Worm (Caenorhabditis elegans) whole organism, L2 larva: ENCODE measurements around the gene cka-1.

Experiments used
- C34F6.9 ChIP-seq: fragments of 150-350 bp; optimal IDR thresholded peaks from 2 replicates; lab custom pipeline; 2014; ENCODE audit warnings: missing biosample characterization, missing genetic modification characterization
- Y55F3AM.14 ChIP-seq: fragments of 200-800 bp; sonication (Bioruptor generic); optimal IDR thresholded peaks from 2 replicates; lab custom pipeline; 2018; ENCODE audit warnings: mild to moderate bottlenecking, missing genetic modification characterization, missing compliant biosample characterization
- ZK546.5 ChIP-seq: sonication (generic microtip); optimal IDR thresholded peaks from 2 replicates; lab custom pipeline; 2017; ENCODE audit warnings: missing biosample characterization, missing genetic modification characterization
- aly-2 ChIP-seq: fragments of 150-350 bp; optimal IDR thresholded peaks from 2 replicates; lab custom pipeline; 2014; ENCODE audit warnings: missing biosample characterization, missing genetic modification characterization
- blmp-1 ChIP-seq: sonication (generic microtip); optimal IDR thresholded peaks from 2 replicates; lab custom pipeline; 2017; ENCODE audit warnings: missing genetic modification characterization, mild to moderate bottlenecking, missing compliant biosample characterization, antibody characterized with exemption, moderate library complexity; ENCODE audit not compliant: insufficient read depth
- ceh-16 ChIP-seq: fragments of 150-350 bp; optimal IDR thresholded peaks from 2 replicates; lab custom pipeline; 2014; ENCODE audit warnings: missing biosample characterization, missing genetic modification characterization
- ceh-82 ChIP-seq: fragments of 150-350 bp; optimal IDR thresholded peaks from 2 replicates; lab custom pipeline; 2014; ENCODE audit warnings: missing biosample characterization, missing genetic modification characterization
- crh-2 ChIP-seq: sonication (generic microtip); optimal IDR thresholded peaks from 2 replicates; lab custom pipeline; 2017; ENCODE audit warnings: missing biosample characterization, missing genetic modification characterization
- egl-27 ChIP-seq: sonication (generic microtip); optimal IDR thresholded peaks from 3 replicates; lab custom pipeline; 2017; ENCODE audit warnings: missing biosample characterization, missing genetic modification reagents, missing genetic modification characterization
- elt-1 ChIP-seq: fragments of 150-350 bp; optimal IDR thresholded peaks from 2 replicates; lab custom pipeline; 2014; ENCODE audit warnings: missing biosample characterization, missing genetic modification characterization
- lin-11 ChIP-seq: fragments of 150-350 bp; sonication (generic microtip); optimal IDR thresholded peaks from 2 replicates; lab custom pipeline; 2014; ENCODE audit warnings: missing biosample characterization, missing genetic modification characterization, inconsistent platforms, mixed read lengths
- lin-39 ChIP-seq: fragments of 150-350 bp; optimal IDR thresholded peaks from 2 replicates; lab custom pipeline; 2014; ENCODE audit warnings: missing biosample characterization, missing genetic modification reagents, missing genetic modification characterization
- lsy-2 ChIP-seq, 2 experiments: fragments of 150-350 bp in 1 of 2; sonication (generic microtip) in 1 of 2; optimal IDR thresholded peaks; 2 replicates each; lab custom pipeline; 2014 to 2017; ENCODE audit warnings: missing biosample characterization in 2 of 2, missing genetic modification characterization in 2 of 2
- mab-5 ChIP-seq: fragments of 150-350 bp; optimal IDR thresholded peaks from 2 replicates; lab custom pipeline; 2014; ENCODE audit warnings: missing biosample characterization, missing genetic modification characterization
- mbf-1 ChIP-seq: sonication (generic microtip); optimal IDR thresholded peaks from 2 replicates; lab custom pipeline; 2017; ENCODE audit warnings: missing biosample characterization, missing genetic modification characterization
- mdl-1 ChIP-seq, 2 experiments: fragments of 150-350 bp in 1 of 2; sonication (generic microtip) in 1 of 2; optimal IDR thresholded peaks; 2 replicates each; lab custom pipeline; 2017; ENCODE audit warnings: missing biosample characterization in 2 of 2, missing genetic modification characterization in 2 of 2
- nhr-10 ChIP-seq: sonication (generic microtip); optimal IDR thresholded peaks from 2 replicates; lab custom pipeline; 2017; ENCODE audit warnings: missing biosample characterization, missing genetic modification characterization
- nhr-12 ChIP-seq: fragments of 150-350 bp; optimal IDR thresholded peaks from 2 replicates; lab custom pipeline; 2014; ENCODE audit warnings: missing biosample characterization, missing genetic modification characterization
- nhr-21 ChIP-seq: fragments of 150-350 bp; optimal IDR thresholded peaks from 2 replicates; lab custom pipeline; 2014; ENCODE audit warnings: missing biosample characterization, missing genetic modification characterization
- nhr-23 ChIP-seq: fragments of 150-350 bp; optimal IDR thresholded peaks from 2 replicates; lab custom pipeline; 2014; ENCODE audit warnings: missing biosample characterization, missing genetic modification reagents, missing genetic modification characterization
- nhr-237 ChIP-seq: fragments of 150-350 bp; optimal IDR thresholded peaks from 2 replicates; lab custom pipeline; 2014; ENCODE audit warnings: missing biosample characterization, missing genetic modification characterization
- nhr-25 ChIP-seq: fragments of 150-350 bp; sonication (generic microtip); optimal IDR thresholded peaks from 3 replicates; lab custom pipeline; 2014; ENCODE audit warnings: missing biosample characterization, missing genetic modification characterization
- peb-1 ChIP-seq: fragments of 150-350 bp; optimal IDR thresholded peaks from 2 replicates; lab custom pipeline; 2014; ENCODE audit warnings: missing biosample characterization, missing genetic modification characterization
- sem-4 ChIP-seq: fragments of 150-350 bp; optimal IDR thresholded peaks from 2 replicates; lab custom pipeline; 2014; ENCODE audit warnings: missing biosample characterization, missing genetic modification reagents, missing genetic modification characterization
- sma-9 ChIP-seq, 2 experiments: fragments of 150-350 bp in 1 of 2; sonication (generic microtip) in 1 of 2; optimal IDR thresholded peaks; 2 replicates each; lab custom pipeline; 2014 to 2016; ENCODE audit warnings: missing genetic modification characterization in 2 of 2, mild to moderate bottlenecking in 1 of 2, missing biosample characterization in 1 of 2, missing compliant biosample characterization in 1 of 2, missing genetic modification reagents in 1 of 2, moderate library complexity in 1 of 2
- snpc-4 ChIP-seq: fragments of 150-350 bp; optimal IDR thresholded peaks from 2 replicates; lab custom pipeline; 2014; ENCODE audit warnings: missing biosample characterization, missing genetic modification characterization
- zag-1 ChIP-seq: fragments of 150-350 bp; optimal IDR thresholded peaks from 2 replicates; lab custom pipeline; 2014; ENCODE audit warnings: missing biosample characterization, missing genetic modification characterization
- ztf-1 ChIP-seq: fragments of 200-800 bp; sonication (Bioruptor generic); conservative IDR thresholded peaks from 2 replicates; pipeline ENCODE4 v1.3.6; 2022; ENCODE audit warnings: missing genetic modification characterization, missing compliant biosample characterization
- ztf-11 ChIP-seq: sonication (generic microtip); optimal IDR thresholded peaks from 2 replicates; lab custom pipeline; 2017; ENCODE audit warnings: missing biosample characterization, missing genetic modification characterization
- ztf-4 ChIP-seq: fragments of 150-350 bp; optimal IDR thresholded peaks from 2 replicates; lab custom pipeline; 2014; ENCODE audit warnings: missing biosample characterization, missing genetic modification characterization

cka-1 gene

DNA sequence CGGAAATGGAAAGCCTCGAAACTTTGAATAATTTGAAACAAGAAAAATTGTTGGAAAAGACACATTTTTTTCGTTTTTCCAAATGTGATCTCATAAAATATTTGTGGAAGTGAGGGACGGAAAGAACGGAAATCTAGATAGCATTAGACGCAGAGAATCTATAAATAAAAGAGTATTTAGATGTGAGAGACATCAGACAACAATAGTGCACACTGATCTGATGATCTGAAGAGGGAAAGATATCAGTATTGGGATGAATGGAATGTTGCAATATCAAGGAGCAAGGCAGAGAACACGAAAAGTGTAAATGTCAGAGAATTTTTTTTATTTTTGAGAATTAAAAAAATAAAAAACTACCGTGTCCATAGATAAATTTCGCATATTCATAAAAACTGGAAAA lies 2.6 kb downstream of the cka-1 start:
- TF ChIP-seq nhr-12 (tag; lab: Kevin White, UChicago) (no peak), lsy-2 (tag; optimal IDR thresholded peaks at IDR 0.05; lab: Kevin White, UChicago) (peak in 1 of 2 experiments; percentile 3)

ce11 chrIV:9733904-9734303 lies 3.5 kb downstream of the cka-1 start:
- TF ChIP-seq lsy-2 (tag; optimal IDR thresholded peaks at IDR 0.05; lab: Kevin White, UChicago) (no peak), ztf-11 (tag; lab: Kevin White, UChicago) (no peak), snpc-4 (tag; lab: Kevin White, UChicago) (no peak), ztf-4 (tag; lab: Kevin White, UChicago) (no peak), elt-1 (tag; lab: Kevin White, UChicago) (no peak), ceh-16 (no peak), zag-1 (no peak), mdl-1 (tag; optimal IDR thresholded peaks at IDR 0.05; lab: Kevin White, UChicago) (no peak), mbf-1 (tag; lab: Kevin White, UChicago) (no peak)
- TF ChIP-seq, all 48 proteins: peak for 0

DNA sequence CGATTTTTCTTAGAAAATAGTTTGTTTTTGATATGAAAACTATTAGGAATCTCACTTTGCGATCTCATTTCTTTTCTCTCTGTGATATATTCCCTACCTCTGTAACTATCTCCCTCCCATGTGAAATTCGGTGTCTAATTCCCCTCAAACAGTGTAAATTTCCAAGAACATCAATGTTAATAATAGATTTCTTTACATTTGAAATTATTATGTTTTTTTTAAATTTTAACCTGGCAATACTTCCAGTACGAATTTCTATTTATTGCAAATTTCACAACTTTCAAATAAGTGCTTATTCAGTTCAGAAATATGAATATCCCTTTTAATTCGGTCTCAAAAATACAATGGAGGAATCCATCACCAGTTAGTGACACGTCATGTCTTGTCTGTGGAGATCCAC lies 9.0 kb downstream of the cka-1 start, which contains the start of gene nhr-100:
Gene nhr-100, plus strand, starts transcription at position 301 of the 400 bp plus-strand sequence.
- no peak for TF ChIP-seq lin-39 (tag; lab: Kevin White, UChicago)
- TF ChIP-seq ztf-1 (GFP tag; lab: Robert Waterston, UW) = no peak
- TF ChIP-seq ZK546.5 (tag; lab: Kevin White, UChicago) = no peak
- no peak for TF ChIP-seq mab-5 (tag; lab: Kevin White, UChicago)
- no peak for TF ChIP-seq C34F6.9 (tag; lab: Kevin White, UChicago)

DNA sequence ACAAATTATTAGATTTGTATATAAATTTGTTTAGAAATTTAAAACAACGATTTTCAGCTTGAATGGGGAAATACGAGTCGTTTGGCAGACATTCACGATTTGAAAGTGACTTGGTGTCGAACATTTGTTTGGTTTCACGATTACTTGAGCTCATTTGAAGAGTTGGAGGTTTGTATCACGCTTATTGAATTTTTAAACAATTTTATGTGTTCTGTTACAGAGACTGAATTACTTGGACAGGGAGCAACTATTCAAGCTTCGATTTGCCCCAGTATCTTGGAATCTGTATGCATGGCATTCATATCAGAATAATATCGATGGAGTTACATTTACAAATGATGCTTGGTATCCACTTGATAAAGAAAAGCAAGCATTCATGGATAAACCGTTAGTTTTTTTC lies 10.2 kb downstream of the cka-1 start:
- TF ChIP-seq nhr-21 (tag; lab: Kevin White, UChicago) (no peak), mbf-1 (tag; lab: Kevin White, UChicago) (no peak), ztf-4 (tag; lab: Kevin White, UChicago) (no peak), nhr-23 (tag; lab: Kevin White, UChicago) (no peak), nhr-237 (tag; lab: Kevin White, UChicago) (no peak), ztf-1 (GFP tag; lab: Robert Waterston, UW) (no peak), sem-4 (no peak), C34F6.9 (tag; lab: Kevin White, UChicago) (no peak)

DNA sequence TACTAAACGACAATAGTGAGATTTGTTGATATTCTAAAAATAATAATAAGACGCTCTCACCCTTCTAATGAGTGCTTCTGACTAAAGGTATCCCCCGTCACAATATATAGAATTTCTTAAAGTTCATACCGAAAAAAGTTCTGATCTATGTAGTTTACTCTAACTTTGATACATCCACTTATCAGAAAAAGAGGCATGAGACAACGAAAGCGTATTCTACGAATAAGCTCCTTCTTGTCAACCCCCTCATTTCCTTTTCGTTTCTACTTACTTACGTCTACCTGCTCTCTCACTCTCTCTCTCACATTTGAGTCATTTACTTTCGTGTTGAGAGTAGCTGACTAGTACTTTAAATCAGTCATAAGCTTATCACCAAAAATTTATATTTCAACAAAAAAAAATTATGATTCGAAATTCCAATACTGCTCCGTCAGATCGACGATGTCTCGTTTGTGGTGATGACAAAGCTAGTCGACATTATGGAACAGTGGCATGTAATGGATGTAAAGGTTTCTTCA lies 11.9 kb downstream of the cka-1 start:
- TF ChIP-seq ceh-82 (tag; lab: Kevin White, UChicago) (no peak), Y55F3AM.14 (GFP tag; lab: Kevin White, UChicago) (no peak), ztf-1 (GFP tag; lab: Robert Waterston, UW) (no peak), aly-2 (tag; lab: Kevin White, UChicago) (no peak), nhr-25 (no peak), nhr-21 (tag; lab: Kevin White, UChicago) (peak; percentile 47), nhr-10 (tag; lab: Kevin White, UChicago) (no peak), lsy-2 (tag; optimal IDR thresholded peaks at IDR 0.05; lab: Kevin White, UChicago) (peak in 1 of 2 experiments; percentile 29), egl-27 (no peak), sma-9 (GFP tag; optimal IDR thresholded peaks at IDR 0.05; lab: Kevin White, UChicago) (peak; percentile 4), sma-9 (tag; optimal IDR thresholded peaks at IDR 0.05; lab: Kevin White, UChicago) (no peak), peb-1 (tag; lab: Kevin White, UChicago) (no peak), elt-1 (tag; lab: Kevin White, UChicago) (no peak), lin-11 (tag; lab: Kevin White, UChicago) (no peak)

DNA sequence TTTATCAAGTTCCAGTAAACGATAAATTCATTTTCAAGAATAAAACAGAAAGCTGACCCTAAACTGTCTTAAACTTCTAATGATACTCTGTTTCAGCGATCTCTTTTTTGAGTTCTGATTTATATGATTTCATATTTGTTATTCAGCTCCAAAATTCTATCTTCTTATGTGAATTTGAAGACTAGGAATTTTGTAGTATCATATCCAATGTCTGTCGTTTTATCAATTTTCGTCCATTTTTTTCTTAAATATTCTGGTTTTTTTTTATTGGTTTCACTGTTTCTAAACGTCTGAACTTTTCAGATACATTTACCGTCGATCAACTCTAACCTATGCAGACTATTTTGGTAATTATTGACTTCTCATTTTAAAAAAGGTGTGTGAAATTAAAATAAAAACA lies 12.5 kb downstream of the cka-1 start, which contains the start of the genes nhr-138 and C28D4.18:
Gene nhr-138, plus strand, starts transcription at position 304 of the 400 bp plus-strand sequence.
Gene C28D4.18, plus strand, starts transcription at position 333 of the 400 bp plus-strand sequence.
- TF ChIP-seq ztf-1 (GFP tag; lab: Robert Waterston, UW) = no peak

ce11 chrIV:9723185-9723584 lies 14.2 kb downstream of the cka-1 start:
- peak; percentile 55 for TF ChIP-seq elt-1 (tag; lab: Kevin White, UChicago)
- TF ChIP-seq crh-2 (tag; lab: Kevin White, UChicago) = no peak
- TF ChIP-seq egl-27 = no peak
- peak; percentile 41 for TF ChIP-seq nhr-25
- TF ChIP-seq blmp-1 = no peak
- peak; percentile 64 for TF ChIP-seq sma-9 (GFP tag; optimal IDR thresholded peaks at IDR 0.05; lab: Kevin White, UChicago)
- no peak for TF ChIP-seq sma-9 (tag; optimal IDR thresholded peaks at IDR 0.05; lab: Kevin White, UChicago)
